Worm (Caenorhabditis elegans) whole organism, L4/young adult: Measurements from ENCODE around the gene dop-1.

Source experiments
- W03F9.2 ChIP-seq: fragments of 150-350 bp; optimal IDR thresholded peaks from 2 replicates; lab custom pipeline; 2014; ENCODE audit warnings: missing biosample characterization, missing genetic modification characterization
- him-1 ChIP-seq: sonication (generic microtip); optimal IDR thresholded peaks from 2 replicates; lab custom pipeline; 2016; ENCODE audit warnings: missing genotype, missing genetic modification reagents, missing genetic modification characterization, missing compliant biosample characterization

DNA sequence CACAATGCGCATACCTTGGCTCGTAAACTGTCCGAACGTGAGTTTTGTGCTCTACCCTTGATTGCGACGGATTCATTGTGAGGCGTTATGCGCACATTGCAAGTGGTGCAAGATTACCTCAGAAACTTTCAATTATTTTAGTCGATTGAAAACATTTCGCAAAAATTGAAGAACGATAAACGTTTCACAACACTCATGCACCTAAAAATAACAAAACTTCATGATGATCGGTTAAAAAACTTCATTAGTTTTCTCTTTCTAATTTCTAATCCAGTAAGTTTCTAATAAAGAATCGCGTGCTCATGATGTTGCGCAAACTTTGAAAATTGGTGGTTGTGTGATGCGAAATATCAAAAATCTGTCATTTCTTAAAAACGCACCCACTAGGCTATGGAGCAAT is at the start of gene dop-1:
- no peak for TF ChIP-seq him-1 (tag; lab: Kevin White, UChicago)
- no peak for TF ChIP-seq W03F9.2 (tag; lab: Kevin White, UChicago)
